Worm (Caenorhabditis elegans) whole organism, L4 larva: ENCODE results near the gene ZK180.5.

Experiments used
- D1046.2 ChIP-seq: fragments of 200-800 bp; sonication (Bioruptor generic); IDR thresholded peaks from 2 replicates; pipeline ENCODE4 v1.3.6; 2022; ENCODE audit warnings: missing genetic modification characterization, missing compliant biosample characterization
- F37D6.2 ChIP-seq: sonication (generic microtip); optimal IDR thresholded peaks from 2 replicates; lab custom pipeline; 2016; ENCODE audit warnings: mild to moderate bottlenecking, missing genetic modification characterization, missing compliant biosample characterization
- F49E8.2 ChIP-seq: sonication (generic microtip); optimal IDR thresholded peaks from 2 replicates; lab custom pipeline; 2016; ENCODE audit warnings: missing compliant biosample characterization, mild to moderate bottlenecking, missing genetic modification characterization, borderline replicate concordance
- R02D3.7 ChIP-seq: fragments of 150-350 bp; sonication (generic microtip); optimal IDR thresholded peaks from 3 replicates; lab custom pipeline; 2014; ENCODE audit warnings: missing biosample characterization, missing genetic modification characterization
- Y105C5A.15 ChIP-seq: fragments of 200-800 bp; sonication (Bioruptor generic); IDR thresholded peaks from 2 replicates; pipeline ENCODE4 v1.3.6; 2022; ENCODE audit warnings: missing genetic modification characterization, missing compliant biosample characterization
- Y75B8A.6 ChIP-seq: fragments of 200-800 bp; sonication (Bioruptor generic); IDR thresholded peaks from 2 replicates; pipeline ENCODE4 v1.3.6; 2022; ENCODE audit warnings: missing genetic modification reagents, missing genetic modification characterization, missing compliant biosample characterization
- aha-1 ChIP-seq: fragments of 150-350 bp; peaks from one replicate; lab custom pipeline; 2014; ENCODE audit warnings: missing biosample characterization, missing genetic modification characterization
- aly-2 ChIP-seq: sonication (generic microtip); optimal IDR thresholded peaks from 2 replicates; lab custom pipeline; 2018; ENCODE audit warnings: missing biosample characterization, missing genetic modification characterization
- ama-1 ChIP-seq: fragments of 150-350 bp; optimal IDR thresholded peaks from 2 replicates; lab custom pipeline; 2014; ENCODE audit warnings: inconsistent platforms, mixed read lengths
- ceh-20 ChIP-seq: fragments of 200-800 bp; sonication (Bioruptor generic); IDR thresholded peaks from 2 replicates; pipeline ENCODE4 v1.3.6; 2022; ENCODE audit warnings: missing genetic modification reagents, missing genetic modification characterization, missing compliant biosample characterization
- ceh-32 ChIP-seq: sonication (generic microtip); optimal IDR thresholded peaks from 2 replicates; lab custom pipeline; 2016; ENCODE audit warnings: mild to moderate bottlenecking, missing genetic modification characterization, missing compliant biosample characterization; ENCODE audit not compliant: poor library complexity
- ces-1 ChIP-seq: fragments of 150-350 bp; sonication (generic microtip); optimal IDR thresholded peaks from 4 replicates; lab custom pipeline; 2014; ENCODE audit warnings: missing biosample characterization, missing genetic modification reagents, missing genetic modification characterization
- cey-2 ChIP-seq: sonication (generic microtip); optimal IDR thresholded peaks from 3 replicates; lab custom pipeline; 2017; ENCODE audit warnings: missing genetic modification characterization, mild to moderate bottlenecking, missing compliant biosample characterization, antibody characterized with exemption, borderline replicate concordance; ENCODE audit not compliant: insufficient read depth
- ctbp-1 ChIP-seq: fragments of 200-800 bp; sonication (Bioruptor generic); IDR thresholded peaks from 2 replicates; pipeline ENCODE4 v1.3.6; 2022; ENCODE audit warnings: missing genetic modification reagents, missing genetic modification characterization, missing compliant biosample characterization
- daf-12 ChIP-seq: fragments of 150-350 bp; optimal IDR thresholded peaks from 2 replicates; lab custom pipeline; 2014; ENCODE audit warnings: missing biosample characterization, missing genetic modification reagents, missing genetic modification characterization
- daf-19 ChIP-seq: fragments of 200-800 bp; sonication (Bioruptor generic); conservative IDR thresholded peaks from 2 replicates; pipeline ENCODE4 v1.3.6; 2022; ENCODE audit warnings: missing genetic modification characterization, missing compliant biosample characterization
- dmd-9 ChIP-seq: fragments of 200-800 bp; sonication (Bioruptor generic); IDR thresholded peaks from 2 replicates; pipeline ENCODE4 v1.3.6; 2022; ENCODE audit warnings: missing genetic modification reagents, missing genetic modification characterization, missing compliant biosample characterization
- dpl-1 ChIP-seq: fragments of 150-350 bp; optimal IDR thresholded peaks from 2 replicates; lab custom pipeline; 2014; ENCODE audit warnings: missing biosample characterization, missing genetic modification reagents, missing genetic modification characterization
- fos-1 ChIP-seq: fragments of 150-350 bp; optimal IDR thresholded peaks from 2 replicates; lab custom pipeline; 2014; ENCODE audit warnings: missing biosample characterization, missing genetic modification characterization
- jun-1 ChIP-seq: fragments of 150-350 bp; optimal IDR thresholded peaks from 2 replicates; lab custom pipeline; 2014; ENCODE audit warnings: missing biosample characterization, missing genetic modification reagents, missing genetic modification characterization
- lim-7 ChIP-seq: fragments of 200-800 bp; sonication (Bioruptor generic); IDR thresholded peaks from 2 replicates; pipeline ENCODE4 v1.3.6; 2022; ENCODE audit warnings: missing genetic modification characterization, missing compliant biosample characterization
- lin-13 ChIP-seq: fragments of 150-350 bp; optimal IDR thresholded peaks from 2 replicates; lab custom pipeline; 2014; ENCODE audit warnings: missing biosample characterization, missing genetic modification reagents, missing genetic modification characterization
- lin-15B ChIP-seq: fragments of 150-350 bp; sonication (generic microtip); optimal IDR thresholded peaks from 3 replicates; lab custom pipeline; 2014; ENCODE audit warnings: missing biosample characterization, missing genetic modification characterization
- lin-38 ChIP-seq: fragments of 200-800 bp; sonication (Bioruptor generic); IDR thresholded peaks from 2 replicates; pipeline ENCODE4 v1.3.6; 2022; ENCODE audit warnings: missing genetic modification reagents, missing genetic modification characterization, missing compliant biosample characterization
- lin-39 ChIP-seq: fragments of 150-350 bp; optimal IDR thresholded peaks from 2 replicates; lab custom pipeline; 2014; ENCODE audit warnings: missing biosample characterization, missing genetic modification reagents, missing genetic modification characterization
- mdt-29 ChIP-seq: fragments of 200-800 bp; sonication (Bioruptor generic); IDR thresholded peaks from 2 replicates; pipeline ENCODE4 v1.3.6; 2022; ENCODE audit warnings: missing genetic modification reagents, missing genetic modification characterization, missing compliant biosample characterization
- mep-1 ChIP-seq: fragments of 150-350 bp; sonication (generic microtip); optimal IDR thresholded peaks from 3 replicates; lab custom pipeline; 2014; ENCODE audit warnings: missing biosample characterization, missing genetic modification characterization
- mxl-2 ChIP-seq: fragments of 200-800 bp; sonication (Bioruptor generic); conservative IDR thresholded peaks from 2 replicates; pipeline ENCODE4 v1.3.6; 2022; ENCODE audit warnings: missing genetic modification reagents, missing genetic modification characterization, missing compliant biosample characterization
- mxl-3 ChIP-seq: fragments of 200-800 bp; sonication (Bioruptor generic); optimal IDR thresholded peaks from 2 replicates; lab custom pipeline; 2018; ENCODE audit warnings: mild to moderate bottlenecking, missing genetic modification characterization, missing compliant biosample characterization
- nhr-10 ChIP-seq: fragments of 150-350 bp; optimal IDR thresholded peaks from 2 replicates; lab custom pipeline; 2014; ENCODE audit warnings: missing biosample characterization, missing genetic modification characterization
- nhr-102 ChIP-seq: sonication (generic microtip); optimal IDR thresholded peaks from 2 replicates; lab custom pipeline; 2016; ENCODE audit warnings: mild to moderate bottlenecking, missing genetic modification characterization, moderate library complexity, missing compliant biosample characterization
- nhr-11 ChIP-seq: fragments of 150-350 bp; optimal IDR thresholded peaks from 2 replicates; lab custom pipeline; 2014; ENCODE audit warnings: missing biosample characterization, missing genetic modification characterization
- nhr-237 ChIP-seq: sonication (generic microtip); optimal IDR thresholded peaks from 2 replicates; lab custom pipeline; 2017; ENCODE audit warnings: missing biosample characterization, missing genetic modification characterization
- nhr-25 ChIP-seq: sonication (generic microtip); optimal IDR thresholded peaks from 2 replicates; lab custom pipeline; 2017; ENCODE audit warnings: missing genetic modification characterization, mild to moderate bottlenecking, missing compliant biosample characterization, antibody characterized with exemption, moderate library complexity, borderline replicate concordance; ENCODE audit not compliant: insufficient read depth
- nhr-28 ChIP-seq: fragments of 150-350 bp; optimal IDR thresholded peaks from 2 replicates; lab custom pipeline; 2014; ENCODE audit warnings: missing biosample characterization, missing genetic modification characterization
- pha-4 ChIP-seq, 2 experiments: fragments of 150-350 bp in 1 of 2; fragments of 200-800 bp in 1 of 2; sonication (Bioruptor generic) in 1 of 2; IDR thresholded peaks in 1 of 2; optimal IDR thresholded peaks in 1 of 2; 2 replicates each; pipeline versions ENCODE4 v1.3.6 to Lab custom; 2014 to 2022; ENCODE audit warnings: missing genetic modification characterization in 2 of 2, missing genetic modification reagents in 2 of 2, missing biosample characterization in 1 of 2, missing compliant biosample characterization in 1 of 2
- rbr-2 ChIP-seq: sonication (generic microtip); optimal IDR thresholded peaks from 2 replicates; lab custom pipeline; 2016; ENCODE audit warnings: missing genotype, missing genetic modification characterization, missing compliant biosample characterization
- set-16 ChIP-seq: fragments of 200-800 bp; sonication (Bioruptor generic); IDR thresholded peaks from 2 replicates; pipeline ENCODE4 v1.3.6; 2022; ENCODE audit warnings: missing genetic modification reagents, missing genetic modification characterization, missing compliant biosample characterization
- snpc-4 ChIP-seq: fragments of 150-350 bp; optimal IDR thresholded peaks from 2 replicates; lab custom pipeline; 2014; ENCODE audit warnings: missing biosample characterization, missing genetic modification characterization
- tag-97 ChIP-seq: fragments of 200-800 bp; sonication (Bioruptor generic); IDR thresholded peaks from 2 replicates; pipeline ENCODE4 v1.3.6; 2022; ENCODE audit warnings: missing genetic modification characterization, missing compliant biosample characterization
- tra-1 ChIP-seq: fragments of 200-800 bp; sonication (Bioruptor generic); IDR thresholded peaks from 2 replicates; pipeline ENCODE4 v1.3.6; 2022; ENCODE audit warnings: missing genetic modification reagents, missing genetic modification characterization, missing compliant biosample characterization
- unc-130 ChIP-seq: sonication (generic microtip); optimal IDR thresholded peaks from 2 replicates; lab custom pipeline; 2016; ENCODE audit warnings: missing genetic modification reagents, missing genetic modification characterization, missing compliant biosample characterization
- unc-62 ChIP-seq, 3 experiments: fragments of 150-350 bp in 1 of 3; sonication (generic microtip); optimal IDR thresholded peaks in 2 of 3; peaks in 1 of 3; 1 replicate in 1 of 3; 2 replicates in 2 of 3; lab custom pipeline; 2014 to 2017; ENCODE audit warnings: missing biosample characterization in 3 of 3, missing genetic modification characterization in 3 of 3, missing genetic modification reagents in 3 of 3, missing genotype in 1 of 3
- vab-7 ChIP-seq: fragments of 200-800 bp; sonication (Bioruptor generic); IDR thresholded peaks from 2 replicates; pipeline ENCODE4 v1.3.6; 2022; ENCODE audit warnings: missing genetic modification reagents, missing genetic modification characterization, missing compliant biosample characterization
- zip-11 ChIP-seq: fragments of 200-800 bp; sonication (Bioruptor generic); IDR thresholded peaks from 2 replicates; pipeline ENCODE4 v1.3.6; 2022; ENCODE audit warnings: missing genetic modification characterization, missing compliant biosample characterization

The ZK180.5 gene

ce11 chrIV:4472418-4473173 is 44.4 kb downstream of the ZK180.5 start (continued):
- TF ChIP-seq Y75B8A.6 (GFP tag; lab: Robert Waterston, UW): peak; percentile 34; the same call in 1 of the 2 replicates
- TF ChIP-seq dmd-9: peak; percentile 60; the same call in 1 of the 2 replicates
- peak; percentile 17 for TF ChIP-seq nhr-11 (tag; lab: Kevin White, UChicago)
- TF ChIP-seq aha-1: peak; percentile 97
- TF ChIP-seq mep-1 (tag; lab: Kevin White, UChicago): peak; percentile 44
- no peak for TF ChIP-seq aly-2
- TF ChIP-seq tra-1 (GFP tag; lab: Robert Waterston, UW): 0 out of 2 replicates have a peak, but pooled peaks have one; percentile 46
- TF ChIP-seq mxl-3 (GFP tag; lab: Kevin White, UChicago): peak; percentile 83
- peak; percentile 23 for TF ChIP-seq nhr-25 (tag; lab: Kevin White, UChicago)
- TF ChIP-seq ama-1: peak; percentile 70
- peak in 1 of 2 experiments; percentile 98 for TF ChIP-seq unc-62 (GFP tag; optimal IDR thresholded peaks at IDR 0.05 in 1 of 2; lab: Kevin White, UChicago)
- TF ChIP-seq unc-62 (tag; optimal IDR thresholded peaks at IDR 0.05; lab: Kevin White, UChicago): no peak
- TF ChIP-seq lim-7 (GFP tag; lab: Robert Waterston, UW): no peak

- TF ChIP-seq nhr-28: no peak
- TF ChIP-seq tag-97: no peak
- no peak for TF ChIP-seq ceh-32
- no peak for TF ChIP-seq R02D3.7
- TF ChIP-seq rbr-2: peak; percentile 18
- TF ChIP-seq ctbp-1 (GFP tag; lab: Robert Waterston, UW): peak; percentile 35; the same call in 1 of the 2 replicates
- peak; percentile 15 for TF ChIP-seq unc-130 (GFP tag; lab: Kevin White, UChicago)
- TF ChIP-seq nhr-10 (tag; lab: Kevin White, UChicago): no peak
- TF ChIP-seq pha-4 (GFP tag; IDR thresholded peaks at IDR 0.05; lab: Robert Waterston, UW): no peak
- no peak for TF ChIP-seq pha-4 (tag; optimal IDR thresholded peaks at IDR 0.05; lab: Kevin White, UChicago)
- no peak for TF ChIP-seq zip-11 (GFP tag; lab: Robert Waterston, UW)
- TF ChIP-seq ces-1 (GFP tag; lab: Kevin White, UChicago): no peak
- no peak for TF ChIP-seq F37D6.2
- TF ChIP-seq mxl-2 (GFP tag; lab: Robert Waterston, UW): peak; percentile 65; the same call in 1 of the 2 replicates
- TF ChIP-seq dpl-1 (GFP tag; lab: Kevin White, UChicago): peak; percentile 56
- no peak for TF ChIP-seq nhr-237 (tag; lab: Kevin White, UChicago)
- no peak for TF ChIP-seq F49E8.2
- no peak for TF ChIP-seq vab-7 (GFP tag; lab: Robert Waterston, UW)
- no peak for TF ChIP-seq daf-12 (tag; lab: Kevin White, UChicago)
- no peak for TF ChIP-seq nhr-102 (tag; lab: Kevin White, UChicago)
- no peak for TF ChIP-seq nhr-11 (tag; lab: Kevin White, UChicago)
- peak; percentile 32; the same call in 1 of the 2 replicates for TF ChIP-seq ceh-20 (GFP tag; lab: Robert Waterston, UW)
- peak; percentile 68 for TF ChIP-seq lin-38 (GFP tag; lab: Robert Waterston, UW)
- TF ChIP-seq cey-2 (tag; lab: Kevin White, UChicago): no peak
- TF ChIP-seq Y105C5A.15 (GFP tag; lab: Robert Waterston, UW): peak; percentile 59; the same call in 1 of the 2 replicates
- no peak for TF ChIP-seq lin-13
- TF ChIP-seq fos-1: no peak
- TF ChIP-seq mdt-29: no peak
- TF ChIP-seq lin-15B (tag; lab: Kevin White, UChicago): no peak
- TF ChIP-seq set-16 (GFP tag; lab: Robert Waterston, UW): peak; percentile 92
- no peak; the same call in 1 of the 2 replicates for TF ChIP-seq D1046.2
- 0 out of 2 replicates have a peak, but pooled peaks have one; percentile 39 for TF ChIP-seq tra-1 (GFP tag; lab: Robert Waterston, UW)
- no peak for TF ChIP-seq jun-1
- TF ChIP-seq lin-39 (tag; lab: Kevin White, UChicago): no peak
- no peak for TF ChIP-seq daf-19 (GFP tag; lab: Robert Waterston, UW)
- TF ChIP-seq snpc-4 (tag; lab: Kevin White, UChicago): no peak
Observed at ce11 chrIV:4470885-4471772, 45.8 kb downstream of the ZK180.5 start.
